Fruit fly (Drosophila melanogaster) S2 (cell line): ENCODE results near the gene CG6574.

Experiments used
- CG8478 ChIP-seq: fragments of >200 bp; optimal IDR thresholded peaks from 2 replicates; lab custom pipeline; 2018
- CTCF ChIP-seq, 2 experiments: fragments of >200 bp; optimal IDR thresholded peaks; 2 replicates each; lab custom pipeline; 2018

dm6 chr3R:10850636-10851035 lies 12.2 kb downstream of the CG6574 start:
- TF ChIP-seq CTCF (optimal IDR thresholded peaks at IDR 0.05; lab: Kevin White, UChicago), result no peak
- TF ChIP-seq CG8478, result no peak
